Fruit fly (Drosophila melanogaster) whole organism, embryonic: ENCODE results near the gene CG6962.
A peak's percentile ranks its signal among the peaks of the same experiment; 100 is the strongest.

Source experiments
- Ada2b ChIP-seq: fragments of 200-800 bp; sonication (Bioruptor generic); IDR thresholded peaks from 2 replicates; pipeline ENCODE4 v1.3.6; 2022; ENCODE audit warnings: missing biosample characterization, missing genetic modification characterization
- Aef1 ChIP-seq: fragments of 200-800 bp; sonication (Bioruptor generic); IDR thresholded peaks from 3 replicates; pipeline ENCODE4 v1.3.6; 2022; ENCODE audit warnings: missing biosample characterization, missing genetic modification characterization
- B-H1 ChIP-seq: fragments of 200-800 bp; sonication (Bioruptor generic); IDR thresholded peaks from 3 replicates; pipeline ENCODE4 v1.3.6; 2022; ENCODE audit warnings: missing biosample characterization, missing genetic modification characterization
- C15 ChIP-seq: fragments of 200-800 bp; sonication (Bioruptor generic); IDR thresholded peaks from 3 replicates; pipeline ENCODE4 v1.3.6; 2022; ENCODE audit warnings: missing biosample characterization, missing genetic modification characterization
- CG1024 ChIP-seq: fragments of 200-800 bp; sonication (Bioruptor generic); IDR thresholded peaks from 2 replicates; pipeline ENCODE4 v1.3.6; 2022; ENCODE audit warnings: missing biosample characterization, missing genetic modification characterization
- CG10267 ChIP-seq: fragments of 200-800 bp; sonication (Bioruptor generic); optimal IDR thresholded peaks from 2 replicates; lab custom pipeline; 2018; ENCODE audit warnings: missing biosample characterization, mild to moderate bottlenecking, missing genetic modification characterization, moderate library complexity
- CG10979 ChIP-seq: fragments of 200-800 bp; sonication (Bioruptor generic); optimal IDR thresholded peaks from 2 replicates; lab custom pipeline; 2018; ENCODE audit warnings: missing biosample characterization, mild to moderate bottlenecking, missing genetic modification characterization, moderate library complexity
- CG11085 ChIP-seq: fragments of 200-800 bp; sonication (Bioruptor generic); IDR thresholded peaks from 2 replicates; pipeline ENCODE4 v1.3.6; 2022; ENCODE audit warnings: missing biosample characterization, missing genetic modification characterization
- CG11093 ChIP-seq: fragments of 200-800 bp; sonication (Bioruptor generic); IDR thresholded peaks from 3 replicates; pipeline ENCODE4 v1.3.6; 2022; ENCODE audit warnings: missing biosample characterization, missing genetic modification characterization
- CG11504 ChIP-seq: fragments of 200-800 bp; sonication (Bioruptor generic); optimal IDR thresholded peaks from 3 replicates; lab custom pipeline; 2019; ENCODE audit warnings: missing biosample characterization, mild to moderate bottlenecking, missing genetic modification characterization, moderate library complexity
- CG12769 ChIP-seq: fragments of 200-800 bp; sonication (Bioruptor generic); optimal IDR thresholded peaks from 2 replicates; lab custom pipeline; 2019; ENCODE audit warnings: missing biosample characterization, mild to moderate bottlenecking, missing genetic modification characterization, moderate library complexity
- CG14710 ChIP-seq: fragments of 200-800 bp; sonication (Bioruptor generic); optimal IDR thresholded peaks from 3 replicates; lab custom pipeline; 2019; ENCODE audit warnings: missing biosample characterization, mild to moderate bottlenecking, missing genetic modification characterization, moderate library complexity
- CG1529 ChIP-seq: fragments of 200-800 bp; sonication (Bioruptor generic); optimal IDR thresholded peaks from 3 replicates; lab custom pipeline; 2018; ENCODE audit warnings: missing biosample characterization, missing genetic modification characterization
- CG17361 ChIP-seq: fragments of 200-800 bp; sonication (Bioruptor generic); IDR thresholded peaks from 3 replicates; pipeline ENCODE4 v1.3.6; 2022; ENCODE audit warnings: missing biosample characterization, missing genetic modification characterization
- CG18476 ChIP-seq: fragments of 200-800 bp; sonication (Bioruptor generic); optimal IDR thresholded peaks from 2 replicates; lab custom pipeline; 2016; ENCODE audit warnings: missing biosample characterization, mild to moderate bottlenecking, missing genetic modification characterization
- CG18599 ChIP-seq: fragments of 200-800 bp; sonication (Bioruptor generic); optimal IDR thresholded peaks from 3 replicates; lab custom pipeline; 2017; ENCODE audit warnings: missing biosample characterization, missing genetic modification characterization, mild to moderate bottlenecking, moderate library complexity, missing genetic modification reagents
- CG2678 ChIP-seq: fragments of 200-800 bp; sonication (Bioruptor generic); optimal IDR thresholded peaks from 3 replicates; lab custom pipeline; 2019; ENCODE audit warnings: missing biosample characterization, mild to moderate bottlenecking, missing genetic modification characterization, moderate library complexity
- CG31365 ChIP-seq: fragments of 200-800 bp; sonication (Bioruptor generic); optimal IDR thresholded peaks from 2 replicates; lab custom pipeline; 2018; ENCODE audit warnings: missing biosample characterization, mild to moderate bottlenecking, missing genetic modification characterization
- CG3407 ChIP-seq: fragments of 200-800 bp; sonication (Bioruptor generic); optimal IDR thresholded peaks from 2 replicates; lab custom pipeline; 2018; ENCODE audit warnings: missing biosample characterization, mild to moderate bottlenecking, missing genetic modification characterization
- CG3726 ChIP-seq: fragments of 200-800 bp; sonication (Bioruptor generic); IDR thresholded peaks from 3 replicates; pipeline ENCODE4, ENCODE4 v1.3.6; 2022; ENCODE audit warnings: missing biosample characterization, missing genetic modification characterization
- CG4282 ChIP-seq: fragments of 200-800 bp; sonication (Bioruptor generic); optimal IDR thresholded peaks from 2 replicates; lab custom pipeline; 2016; ENCODE audit warnings: missing biosample characterization, missing genetic modification characterization
- CG4360 ChIP-seq: fragments of 200-800 bp; sonication (Bioruptor generic); IDR thresholded peaks from 2 replicates; pipeline ENCODE4 v1.3.6; 2022; ENCODE audit warnings: missing biosample characterization, missing genetic modification characterization
- CG4424 ChIP-seq: fragments of 200-800 bp; sonication (Bioruptor generic); optimal IDR thresholded peaks from 3 replicates; lab custom pipeline; 2016; ENCODE audit warnings: missing biosample characterization, missing genetic modification characterization
- CG5245 ChIP-seq: fragments of 200-800 bp; sonication (Bioruptor generic); optimal IDR thresholded peaks from 3 replicates; lab custom pipeline; 2016; ENCODE audit warnings: missing biosample characterization, missing genetic modification characterization
- CG7839 ChIP-seq: fragments of 200-800 bp; sonication (Bioruptor generic); optimal IDR thresholded peaks from 3 replicates; lab custom pipeline; 2018; ENCODE audit warnings: missing biosample characterization, mild to moderate bottlenecking, missing genetic modification characterization, moderate library complexity
- D19B ChIP-seq: fragments of 200-800 bp; sonication (Bioruptor generic); optimal IDR thresholded peaks from 2 replicates; lab custom pipeline; 2017; ENCODE audit warnings: missing biosample characterization, mild to moderate bottlenecking, missing genetic modification characterization
- Gug ChIP-seq: fragments of 200-800 bp; sonication (Bioruptor generic); IDR thresholded peaks from 4 replicates; pipeline ENCODE4 v1.3.6; 2022; ENCODE audit warnings: missing biosample characterization, missing genetic modification characterization
- HHEX ChIP-seq: fragments of 200-800 bp; sonication (Bioruptor generic); optimal IDR thresholded peaks from 3 replicates; lab custom pipeline; 2017; ENCODE audit warnings: missing biosample characterization, mild to moderate bottlenecking, missing genetic modification characterization, missing genetic modification reagents
- Med ChIP-seq: fragments of 200-800 bp; sonication (Bioruptor generic); peaks from one replicate; lab custom pipeline; 2016; ENCODE audit warnings: missing biosample characterization, missing genetic modification characterization, mild to moderate bottlenecking, inconsistent platforms, moderate library complexity
- PHDP ChIP-seq: fragments of 200-800 bp; sonication (Bioruptor generic); optimal IDR thresholded peaks from 3 replicates; lab custom pipeline; 2018; ENCODE audit warnings: missing biosample characterization, mild to moderate bottlenecking, missing genetic modification characterization, moderate library complexity
- Ptx1 ChIP-seq: fragments of 200-800 bp; sonication (Bioruptor generic); IDR thresholded peaks from 2 replicates; pipeline ENCODE4 v1.3.6; 2022; ENCODE audit warnings: missing biosample characterization, missing genetic modification characterization
- Scr ChIP-seq: fragments of 200-800 bp; sonication (Bioruptor generic); IDR thresholded peaks from 2 replicates; pipeline ENCODE4 v1.3.6; 2022; ENCODE audit warnings: missing biosample characterization, missing genetic modification characterization; ENCODE audit not compliant: partially characterized antibody
- Sox102F ChIP-seq: fragments of 200-800 bp; sonication (Bioruptor generic); optimal IDR thresholded peaks from 2 replicates; lab custom pipeline; 2018; ENCODE audit warnings: missing biosample characterization, mild to moderate bottlenecking, missing genetic modification characterization, moderate library complexity
- amos ChIP-seq: fragments of 200-800 bp; sonication (Bioruptor generic); IDR thresholded peaks from 2 replicates; pipeline ENCODE4 v1.3.6; 2022; ENCODE audit warnings: missing biosample characterization, missing genetic modification characterization; ENCODE audit not compliant: partially characterized antibody
- ase ChIP-seq: fragments of 200-800 bp; sonication (Bioruptor generic); IDR thresholded peaks from 3 replicates; pipeline ENCODE4 v1.3.6; 2022; ENCODE audit warnings: missing biosample characterization, missing genetic modification characterization
- ato ChIP-seq: fragments of 200-800 bp; sonication (Bioruptor generic); IDR thresholded peaks from 2 replicates; pipeline ENCODE4 v1.3.6; 2022; ENCODE audit warnings: missing biosample characterization, missing genetic modification characterization; ENCODE audit not compliant: partially characterized antibody
- cas ChIP-seq: fragments of 200-800 bp; sonication (Bioruptor generic); IDR thresholded peaks from 2 replicates; pipeline ENCODE4 v1.3.6; 2022; ENCODE audit warnings: missing biosample characterization, missing genetic modification characterization
- disco-r ChIP-seq: fragments of 200-800 bp; sonication (Bioruptor generic); optimal IDR thresholded peaks from 2 replicates; lab custom pipeline; 2016; ENCODE audit warnings: missing biosample characterization, missing genetic modification characterization
- en ChIP-seq: fragments of 200-800 bp; sonication (Bioruptor generic); optimal IDR thresholded peaks from 2 replicates; lab custom pipeline; 2016; ENCODE audit warnings: missing biosample characterization, missing genetic modification characterization
- fd96Cb ChIP-seq: fragments of 200-800 bp; sonication (Bioruptor generic); optimal IDR thresholded peaks from 2 replicates; lab custom pipeline; 2018; ENCODE audit warnings: missing biosample characterization, mild to moderate bottlenecking, missing genetic modification characterization, moderate library complexity
- hb ChIP-seq: fragments of 200-800 bp; sonication (Bioruptor generic); IDR thresholded peaks from 3 replicates; pipeline ENCODE4 v1.3.6; 2022; ENCODE audit warnings: missing biosample characterization, missing genetic modification characterization; ENCODE audit not compliant: partially characterized antibody
- kay ChIP-seq: fragments of 200-800 bp; sonication (Bioruptor generic); optimal IDR thresholded peaks from 2 replicates; lab custom pipeline; 2016; ENCODE audit warnings: missing biosample characterization, missing genetic modification characterization
- nerfin-2 ChIP-seq: fragments of 200-800 bp; sonication (Bioruptor generic); IDR thresholded peaks from 2 replicates; pipeline ENCODE4 v1.3.6; 2022; ENCODE audit warnings: missing biosample characterization, missing genetic modification characterization; ENCODE audit not compliant: partially characterized antibody
- pb ChIP-seq: fragments of 200-800 bp; sonication (Bioruptor generic); optimal IDR thresholded peaks from 3 replicates; lab custom pipeline; 2016; ENCODE audit warnings: missing biosample characterization, missing genetic modification characterization
- phol ChIP-seq: fragments of 200-800 bp; sonication (Bioruptor generic); optimal IDR thresholded peaks from 3 replicates; lab custom pipeline; 2018; ENCODE audit warnings: missing biosample characterization, mild to moderate bottlenecking, missing genetic modification characterization, moderate library complexity
- repo ChIP-seq: fragments of 200-800 bp; sonication (Bioruptor generic); optimal IDR thresholded peaks from 2 replicates; lab custom pipeline; 2016; ENCODE audit warnings: missing biosample characterization, missing genetic modification characterization
- sens ChIP-seq: fragments of 200-800 bp; sonication (Bioruptor generic); peaks from one replicate; lab custom pipeline; 2016; ENCODE audit warnings: missing biosample characterization, missing genetic modification characterization
- tll ChIP-seq, 2 experiments: fragments of 200-800 bp in 1 of 2; fragments of >200 bp in 1 of 2; sonication (Bioruptor generic) in 1 of 2; optimal IDR thresholded peaks; 2 replicates each; lab custom pipeline; 2017 to 2019; ENCODE audit warnings: missing biosample characterization in 2 of 2, missing genetic modification characterization in 2 of 2, mild to moderate bottlenecking in 1 of 2, moderate library complexity in 1 of 2
- unpg ChIP-seq: fragments of 200-800 bp; sonication (Bioruptor generic); optimal IDR thresholded peaks from 3 replicates; lab custom pipeline; 2018; ENCODE audit warnings: missing biosample characterization, mild to moderate bottlenecking, missing genetic modification characterization, moderate library complexity
- vvl ChIP-seq: fragments of 200-800 bp; sonication (Bioruptor generic); IDR thresholded peaks from 2 replicates; pipeline ENCODE4 v1.3.6; 2022; ENCODE audit warnings: missing biosample characterization, missing genetic modification characterization

Gene CG6962

dm6 chr3R:11869675-11870074, 12.7 kb downstream of the CG6962 start (continued):
- TF ChIP-seq CG14710 (tag; lab: Kevin White, UChicago) (peak; percentile 32), CG11504 (peak; percentile 59), HHEX (GFP tag; lab: Kevin White, UChicago) (no peak), phol (peak; percentile 65), disco-r (GFP tag; lab: Kevin White, UChicago) (no peak), nerfin-2 (GFP tag; lab: Robert Waterston, UW) (0 out of 2 replicates have a peak, but pooled peaks have one; percentile 9), CG31365 (tag; lab: Kevin White, UChicago) (no peak), fd96Cb (tag; lab: Kevin White, UChicago) (peak; percentile 37), CG4424 (peak; percentile 58), CG1529 (GFP tag; lab: Kevin White, UChicago) (no peak), CG17361 (GFP tag; lab: Robert Waterston, UW) (peak; percentile 66; the same call in 2 of the 3 replicates), hb (no peak), CG11093 (GFP tag; lab: Robert Waterston, UW) (0 out of 3 replicates have a peak, but pooled peaks have one; percentile 39), CG12769 (tag; lab: Kevin White, UChicago) (no peak), CG10267 (tag; lab: Kevin White, UChicago) (peak; percentile 30), Scr (no peak), CG3407 (no peak), en (no peak), vvl (GFP tag; lab: Robert Waterston, UW) (peak; percentile 5; the same call in 1 of the 2 replicates), sens (peak; percentile 72), kay (GFP tag; lab: Kevin White, UChicago) (no peak), CG7839 (tag; lab: Kevin White, UChicago) (peak; percentile 33), CG4282 (no peak), Gug (GFP tag; lab: Robert Waterston, UW) (no peak), amos (GFP tag; lab: Robert Waterston, UW) (no peak), repo (GFP tag; lab: Kevin White, UChicago) (no peak), C15 (peak; percentile 31; the same call in 1 of the 3 replicates), tll (GFP tag; optimal IDR thresholded peaks at IDR 0.05; lab: Kevin White, UChicago) (no peak), CG2678 (tag; lab: Kevin White, UChicago) (peak; percentile 50), Ada2b (GFP tag; lab: Robert Waterston, UW) (no peak), B-H1 (GFP tag; lab: Robert Waterston, UW) (peak; percentile 29; the same call in 1 of the 3 replicates), CG18476 (GFP tag; lab: Kevin White, UChicago) (peak; percentile 94), pb (GFP tag; lab: Kevin White, UChicago) (no peak), Sox102F (GFP tag; lab: Kevin White, UChicago) (peak; percentile 16), unpg (GFP tag; lab: Kevin White, UChicago) (peak; percentile 23), CG11085 (GFP tag; lab: Robert Waterston, UW) (0 out of 2 replicates have a peak, but pooled peaks have one; percentile 40), Med (peak; percentile 48), CG4360 (no peak), CG18599 (GFP tag; lab: Kevin White, UChicago) (peak; percentile 19), PHDP (no peak), cas (GFP tag; lab: Robert Waterston, UW) (no peak), CG5245 (GFP tag; lab: Kevin White, UChicago) (no peak), ato (GFP tag; lab: Robert Waterston, UW) (no peak), CG3726 (GFP tag; lab: Robert Waterston, UW) (no peak), Ptx1 (GFP tag; lab: Robert Waterston, UW) (peak; percentile 59), ase (GFP tag; lab: Robert Waterston, UW) (peak; percentile 54; the same call in 2 of the 3 replicates), D19B (peak; percentile 34), CG10979 (tag; lab: Kevin White, UChicago) (peak; percentile 43), CG1024 (peak; percentile 52; the same call in 1 of the 2 replicates), Aef1 (GFP tag; lab: Robert Waterston, UW) (peak; percentile 50; the same call in 1 of the 3 replicates)
